Worm (Caenorhabditis elegans) whole organism, L4/young adult: ENCODE measurements around the gene abcf-3.

Source experiments
- W03F9.2 ChIP-seq: fragments of 150-350 bp; optimal IDR thresholded peaks from 2 replicates; lab custom pipeline; 2014; ENCODE audit warnings: missing biosample characterization, missing genetic modification characterization
- dao-5 ChIP-seq: sonication (generic microtip); optimal IDR thresholded peaks from 2 replicates; lab custom pipeline; 2016; ENCODE audit warnings: missing genotype, missing genetic modification characterization, moderate library complexity, missing compliant biosample characterization

- TF ChIP-seq dao-5 (tag; lab: Kevin White, UChicago), result no peak
- no peak for TF ChIP-seq W03F9.2
These were observed 42.3 kb downstream of the abcf-3 start, which contains the start of gene C23G10.11 for ce11 chrIII:6215476-6215875.
